Worm (Caenorhabditis elegans): ENCODE measurements around the gene ins-39.

- TF ChIP-seq tab-1 (GFP tag; IDR thresholded peaks at IDR 0.05) (no peak), klf-2 (GFP tag; conservative IDR thresholded peaks at IDR 0.05) (no peak), cog-1 (tag; optimal IDR thresholded peaks at IDR 0.05) (no peak)
Measured at ce11 chrX:1381565-1381964, 37.3 kb upstream of the ins-39 start, which contains the start of gene F56C3.10.
